Worm (Caenorhabditis elegans): ENCODE results near the gene W07G1.1.

DNA sequence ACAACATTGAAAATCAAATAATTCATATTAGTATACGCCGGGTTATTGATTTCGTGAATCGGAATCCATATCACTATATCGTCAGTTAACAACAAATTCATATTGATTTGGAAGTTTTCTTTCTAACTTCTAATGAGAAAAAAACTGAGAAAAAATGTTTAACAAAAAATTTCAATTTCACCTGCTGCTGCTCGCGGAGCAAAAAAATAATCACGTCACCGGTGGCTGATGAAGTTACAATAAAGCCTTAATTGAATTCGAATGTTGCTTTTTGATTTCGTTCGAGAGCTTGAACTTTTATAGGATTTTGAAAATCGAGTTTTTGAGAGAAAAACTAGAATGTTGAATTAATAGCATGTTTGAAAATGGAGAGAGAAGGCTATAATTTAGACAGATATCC is 29.5 kb upstream of the W07G1.1 start, which contains the start of gene sre-43:
- TF ChIP-seq T22C8.4 (GFP tag; IDR thresholded peaks at IDR 0.05) (no peak), klf-2 (GFP tag; conservative IDR thresholded peaks at IDR 0.05) (no peak)

All from whole organism, midembryonic.